Worm (Caenorhabditis elegans) whole organism, L4 larva: ENCODE data around the gene F28A12.10.

Experiments
- F10B5.3 ChIP-seq: sonication (generic microtip); optimal IDR thresholded peaks from 2 replicates; lab custom pipeline; 2016; ENCODE audit warnings: mild to moderate bottlenecking, missing genetic modification characterization, missing compliant biosample characterization
- Y105C5A.15 ChIP-seq: fragments of 200-800 bp; sonication (Bioruptor generic); IDR thresholded peaks from 2 replicates; pipeline ENCODE4 v1.3.6; 2022; ENCODE audit warnings: missing genetic modification characterization, missing compliant biosample characterization
- ZK337.2 ChIP-seq: fragments of 200-800 bp; sonication (Bioruptor generic); IDR thresholded peaks from 2 replicates; pipeline ENCODE4 v1.3.6; 2022; ENCODE audit warnings: missing genetic modification reagents, missing genetic modification characterization, missing compliant biosample characterization
- ces-1 ChIP-seq: fragments of 150-350 bp; sonication (generic microtip); optimal IDR thresholded peaks from 4 replicates; lab custom pipeline; 2014; ENCODE audit warnings: missing biosample characterization, missing genetic modification reagents, missing genetic modification characterization
- daf-16 ChIP-seq, 3 experiments: sonication (generic microtip); optimal IDR thresholded peaks; 2 replicates each; lab custom pipeline; 2016 to 2017; ENCODE audit warnings: missing genetic modification characterization in 3 of 3, missing genetic modification reagents in 3 of 3, mild to moderate bottlenecking in 2 of 3, missing compliant biosample characterization in 2 of 3, missing biosample characterization in 1 of 3, moderate library complexity in 1 of 3
- dmd-8 ChIP-seq: fragments of 200-800 bp; sonication (Bioruptor generic); IDR thresholded peaks from 2 replicates; pipeline ENCODE4 v1.3.6; 2022; ENCODE audit warnings: missing genetic modification characterization, missing compliant biosample characterization
- fkh-10 ChIP-seq: fragments of 150-350 bp; optimal IDR thresholded peaks from 2 replicates; lab custom pipeline; 2014; ENCODE audit warnings: missing biosample characterization, missing genetic modification reagents, missing genetic modification characterization
- hif-1 ChIP-seq, 2 experiments: sonication (generic microtip); optimal IDR thresholded peaks; 2 replicates each; lab custom pipeline; 2016 to 2017; ENCODE audit warnings: missing compliant biosample characterization in 2 of 2, missing genetic modification characterization in 2 of 2, missing genetic modification reagents in 2 of 2, missing genotype in 2 of 2, mild to moderate bottlenecking in 1 of 2
- hlh-30 ChIP-seq: sonication (generic microtip); optimal IDR thresholded peaks from 2 replicates; lab custom pipeline; 2017; ENCODE audit warnings: antibody characterized with exemption, mild to moderate bottlenecking, missing genetic modification characterization, missing compliant biosample characterization; ENCODE audit not compliant: insufficient read depth
- lin-1 ChIP-seq: fragments of 200-800 bp; sonication (Bioruptor generic); IDR thresholded peaks from 2 replicates; pipeline ENCODE4 v1.3.6; 2022; ENCODE audit warnings: missing genetic modification reagents, missing genetic modification characterization, missing compliant biosample characterization
- nhr-28 ChIP-seq: fragments of 150-350 bp; optimal IDR thresholded peaks from 2 replicates; lab custom pipeline; 2014; ENCODE audit warnings: missing biosample characterization, missing genetic modification characterization
- nhr-41 ChIP-seq: fragments of 200-800 bp; sonication (Bioruptor generic); IDR thresholded peaks from 2 replicates; pipeline ENCODE4 v1.3.6; 2022; ENCODE audit warnings: missing genetic modification reagents, missing genetic modification characterization, missing compliant biosample characterization
- pha-4 ChIP-seq, 2 experiments: fragments of 150-350 bp in 1 of 2; fragments of 200-800 bp in 1 of 2; sonication (Bioruptor generic) in 1 of 2; IDR thresholded peaks in 1 of 2; optimal IDR thresholded peaks in 1 of 2; 2 replicates each; pipeline versions ENCODE4 v1.3.6 to Lab custom; 2014 to 2022; ENCODE audit warnings: missing genetic modification characterization in 2 of 2, missing genetic modification reagents in 2 of 2, missing biosample characterization in 1 of 2, missing compliant biosample characterization in 1 of 2
- php-3 ChIP-seq: fragments of 200-800 bp; sonication (Bioruptor generic); IDR thresholded peaks from 2 replicates; pipeline ENCODE4 v1.3.6; 2022; ENCODE audit warnings: missing genetic modification reagents, missing genetic modification characterization, missing compliant biosample characterization
- saeg-2 ChIP-seq: fragments of 200-800 bp; sonication (Bioruptor generic); IDR thresholded peaks from 2 replicates; pipeline ENCODE4 v1.3.6; 2022; ENCODE audit warnings: missing genetic modification reagents, missing genetic modification characterization, missing compliant biosample characterization
- snpc-1.2 ChIP-seq: fragments of 200-800 bp; sonication (Bioruptor generic); IDR thresholded peaks from 2 replicates; pipeline ENCODE4 v1.3.6; 2022; ENCODE audit warnings: missing genetic modification reagents, missing genetic modification characterization, missing compliant biosample characterization
- unc-62 ChIP-seq, 3 experiments: fragments of 150-350 bp in 1 of 3; sonication (generic microtip); optimal IDR thresholded peaks in 2 of 3; peaks in 1 of 3; 1 replicate in 1 of 3; 2 replicates in 2 of 3; lab custom pipeline; 2014 to 2017; ENCODE audit warnings: missing biosample characterization in 3 of 3, missing genetic modification characterization in 3 of 3, missing genetic modification reagents in 3 of 3, missing genotype in 1 of 3

Gene F28A12.10

ce11 chrV:8594105-8594964, 43.2 kb downstream of the F28A12.10 start, which contains the start of gene tag-196 (continued):
- TF ChIP-seq lin-1: no peak
- no peak for TF ChIP-seq ces-1 (GFP tag; lab: Kevin White, UChicago)
- no peak for TF ChIP-seq F10B5.3 (tag; lab: Kevin White, UChicago)
- no peak for TF ChIP-seq dmd-8 (GFP tag; lab: Robert Waterston, UW)
- peak; percentile 92 for TF ChIP-seq hlh-30
- no peak for TF ChIP-seq snpc-1.2
- TF ChIP-seq pha-4 (GFP tag; IDR thresholded peaks at IDR 0.05; lab: Robert Waterston, UW): no peak
- no peak for TF ChIP-seq pha-4 (tag; optimal IDR thresholded peaks at IDR 0.05; lab: Kevin White, UChicago)
- TF ChIP-seq daf-16 (GFP tag; optimal IDR thresholded peaks at IDR 0.05; lab: Kevin White, UChicago): peak in 1 of 2 experiments; percentile 44
- no peak for TF ChIP-seq daf-16 (tag; optimal IDR thresholded peaks at IDR 0.05; lab: Kevin White, UChicago)
- TF ChIP-seq nhr-28 (tag; lab: Kevin White, UChicago): peak; percentile 12
- no peak for TF ChIP-seq nhr-41 (GFP tag; lab: Robert Waterston, UW)
- TF ChIP-seq ZK337.2 (GFP tag; lab: Robert Waterston, UW): no peak
- no peak for TF ChIP-seq php-3 (GFP tag; lab: Robert Waterston, UW)

ce11 chrV:8592691-8593307, 44.8 kb downstream of the F28A12.10 start:
- TF ChIP-seq fkh-10 (GFP tag; lab: Kevin White, UChicago) (peak; percentile 57), saeg-2 (GFP tag; lab: Robert Waterston, UW) (no peak)

ce11 chrV:8588079-8588478, 49.5 kb downstream of the F28A12.10 start, which contains the start of gene C10B5.3:
TSS of gene C10B5.3 (minus strand) at chrV:8588179.
- TF ChIP-seq hif-1 (tag; optimal IDR thresholded peaks at IDR 0.05; lab: Kevin White, UChicago) (no peak), Y105C5A.15 (GFP tag; lab: Robert Waterston, UW) (0 out of 2 replicates have a peak, but pooled peaks have one; percentile 32), unc-62 (GFP tag; optimal IDR thresholded peaks at IDR 0.05 in 1 of 2; lab: Kevin White, UChicago) (peak in 1 of 2 experiments; percentile 72), unc-62 (tag; optimal IDR thresholded peaks at IDR 0.05; lab: Kevin White, UChicago) (no peak)
